Fruit fly (Drosophila melanogaster) whole organism, embryonic: ENCODE measurements around the gene cno.

ENCODE experiments used
- Antp ChIP-seq: fragments of 200-800 bp; sonication (Bioruptor generic); optimal IDR thresholded peaks from 3 replicates; lab custom pipeline; 2016; ENCODE audit warnings: missing biosample characterization, missing genetic modification characterization
- CG1024 ChIP-seq: fragments of 200-800 bp; sonication (Bioruptor generic); IDR thresholded peaks from 2 replicates; pipeline ENCODE4 v1.3.6; 2022; ENCODE audit warnings: missing biosample characterization, missing genetic modification characterization
- CG10366 ChIP-seq: fragments of 200-800 bp; sonication (Bioruptor generic); IDR thresholded peaks from 2 replicates; pipeline ENCODE4 v1.3.6; 2022; ENCODE audit warnings: missing biosample characterization, missing genetic modification characterization
- CG10654 ChIP-seq: fragments of 200-800 bp; sonication (Bioruptor generic); optimal IDR thresholded peaks from 2 replicates; lab custom pipeline; 2016; ENCODE audit warnings: missing biosample characterization, missing genetic modification characterization
- CG14014 ChIP-seq: fragments of 200-800 bp; sonication (Bioruptor generic); IDR thresholded peaks from 2 replicates; pipeline ENCODE4 v1.3.6; 2022; ENCODE audit warnings: missing biosample characterization, missing genetic modification characterization
- CG14050 ChIP-seq: fragments of 200-800 bp; sonication (Bioruptor generic); IDR thresholded peaks from 3 replicates; pipeline ENCODE4 v1.3.6; 2022; ENCODE audit warnings: missing biosample characterization, missing genetic modification characterization
- CG14441 ChIP-seq: fragments of 200-800 bp; sonication (Bioruptor generic); IDR thresholded peaks from 2 replicates; pipeline ENCODE4 v1.3.6; 2022; ENCODE audit warnings: missing biosample characterization, missing genetic modification characterization
- CG15269 ChIP-seq: fragments of 200-800 bp; sonication (Bioruptor generic); optimal IDR thresholded peaks from 2 replicates; lab custom pipeline; 2018; ENCODE audit warnings: missing biosample characterization, mild to moderate bottlenecking, missing genetic modification characterization, moderate library complexity
- CG15514 ChIP-seq: fragments of 200-800 bp; sonication (Bioruptor generic); optimal IDR thresholded peaks from 3 replicates; lab custom pipeline; 2017; ENCODE audit warnings: missing biosample characterization, missing genetic modification characterization, mild to moderate bottlenecking, moderate library complexity, missing genetic modification reagents
- CG1603 ChIP-seq: fragments of 200-800 bp; sonication (Bioruptor generic); optimal IDR thresholded peaks from 2 replicates; lab custom pipeline; 2019; ENCODE audit warnings: missing biosample characterization, mild to moderate bottlenecking, missing genetic modification characterization, moderate library complexity
- CG31441 ChIP-seq: fragments of 200-800 bp; sonication (Bioruptor generic); IDR thresholded peaks from 2 replicates; pipeline ENCODE4 v1.3.6; 2022; ENCODE audit warnings: missing biosample characterization, missing genetic modification characterization
- CG6689 ChIP-seq: fragments of 200-800 bp; sonication (Bioruptor generic); IDR thresholded peaks from 2 replicates; pipeline ENCODE4 v1.3.6; 2022; ENCODE audit warnings: missing biosample characterization, missing genetic modification characterization
- CG6791 ChIP-seq: fragments of 200-800 bp; sonication (Bioruptor generic); IDR thresholded peaks from 3 replicates; pipeline ENCODE4 v1.3.6; 2022; ENCODE audit warnings: missing biosample characterization, missing genetic modification characterization; ENCODE audit not compliant: partially characterized antibody
- CG6813 ChIP-seq: fragments of 200-800 bp; sonication (Bioruptor generic); optimal IDR thresholded peaks from 2 replicates; lab custom pipeline; 2017; ENCODE audit warnings: missing biosample characterization, missing genetic modification characterization, mild to moderate bottlenecking, moderate library complexity, missing genetic modification reagents
- CG7786 ChIP-seq: fragments of 200-800 bp; sonication (Bioruptor generic); optimal IDR thresholded peaks from 2 replicates; lab custom pipeline; 2016; ENCODE audit warnings: missing biosample characterization, missing genetic modification characterization
- CG8290 ChIP-seq, 3 experiments: fragments of 200-800 bp; sonication (Bioruptor generic); optimal IDR thresholded peaks; 2 replicates each; lab custom pipeline; 2016 to 2019; ENCODE audit warnings: missing biosample characterization in 3 of 3, missing genetic modification characterization in 3 of 3, mild to moderate bottlenecking in 2 of 3, moderate library complexity in 1 of 3
- CkIIα-i1 ChIP-seq: fragments of 200-800 bp; sonication (Bioruptor generic); IDR thresholded peaks from 2 replicates; pipeline ENCODE4 v1.3.6; 2022; ENCODE audit warnings: missing biosample characterization, missing genetic modification characterization
- Doc2 ChIP-seq: fragments of 200-800 bp; sonication (Bioruptor generic); IDR thresholded peaks from 2 replicates; pipeline ENCODE4 v1.3.6; 2022; ENCODE audit warnings: missing biosample characterization, missing genetic modification characterization
- HLH4C ChIP-seq: fragments of 200-800 bp; sonication (Bioruptor generic); IDR thresholded peaks from 3 replicates; pipeline ENCODE4 v1.3.6; 2022; ENCODE audit warnings: missing biosample characterization, missing genetic modification characterization; ENCODE audit not compliant: partially characterized antibody
- Hey ChIP-seq: fragments of 200-800 bp; sonication (Bioruptor generic); optimal IDR thresholded peaks from 3 replicates; lab custom pipeline; 2018; ENCODE audit warnings: missing biosample characterization, mild to moderate bottlenecking, missing genetic modification characterization
- Hr39 ChIP-seq: fragments of >200 bp; optimal IDR thresholded peaks from 2 replicates; lab custom pipeline; 2017
- Lim3 ChIP-seq: fragments of 200-800 bp; sonication (Bioruptor generic); IDR thresholded peaks from 2 replicates; pipeline ENCODE4 v1.3.6; 2022; ENCODE audit warnings: missing biosample characterization, missing genetic modification characterization
- Meics ChIP-seq: fragments of 200-800 bp; sonication (Bioruptor generic); optimal IDR thresholded peaks from 2 replicates; lab custom pipeline; 2017; ENCODE audit warnings: missing biosample characterization, mild to moderate bottlenecking, missing genetic modification characterization
- Myb ChIP-seq: fragments of 200-800 bp; sonication (Bioruptor generic); optimal IDR thresholded peaks from 2 replicates; lab custom pipeline; 2016; ENCODE audit warnings: missing biosample characterization, missing genetic modification characterization
- Rfx ChIP-seq: fragments of 200-800 bp; sonication (Bioruptor generic); IDR thresholded peaks from 2 replicates; pipeline ENCODE4 v1.3.6; 2022; ENCODE audit warnings: missing biosample characterization, missing genetic modification characterization
- Sry-δ ChIP-seq: fragments of 200-800 bp; sonication (Bioruptor generic); optimal IDR thresholded peaks from 2 replicates; lab custom pipeline; 2016; ENCODE audit warnings: missing biosample characterization, missing genetic modification characterization
- Tbp ChIP-seq: fragments of >200 bp; optimal IDR thresholded peaks from 2 replicates; lab custom pipeline; 2018; ENCODE audit warnings: missing biosample characterization, missing genetic modification characterization
- Trl ChIP-seq, 3 experiments: fragments of >200 bp in 2 of 3; fragments of 200-800 bp in 1 of 3; sonication (Bioruptor generic) in 1 of 3; optimal IDR thresholded peaks; 2 replicates in 1 of 3; 3 replicates in 2 of 3; lab custom pipeline; 2016 to 2017; ENCODE audit warnings: missing biosample characterization in 1 of 3, missing genetic modification characterization in 1 of 3
- bbx ChIP-seq: fragments of 200-800 bp; sonication (Bioruptor generic); IDR thresholded peaks from 2 replicates; pipeline ENCODE4 v1.3.6; 2022; ENCODE audit warnings: missing biosample characterization, missing genetic modification characterization; ENCODE audit not compliant: partially characterized antibody
- bsh ChIP-seq, 2 experiments: fragments of 200-800 bp; sonication (Bioruptor generic); optimal IDR thresholded peaks; 2 replicates each; lab custom pipeline; 2017 to 2018; ENCODE audit warnings: mild to moderate bottlenecking in 2 of 2, missing biosample characterization in 2 of 2, missing genetic modification characterization in 2 of 2, moderate library complexity in 1 of 2
- corto ChIP-seq: fragments of 200-800 bp; sonication (Bioruptor generic); optimal IDR thresholded peaks from 2 replicates; lab custom pipeline; 2016; ENCODE audit warnings: missing biosample characterization, mild to moderate bottlenecking, missing genetic modification characterization, moderate library complexity
- da ChIP-seq: fragments of 200-800 bp; sonication (Bioruptor generic); optimal IDR thresholded peaks from 2 replicates; lab custom pipeline; 2016; ENCODE audit warnings: missing biosample characterization, missing genetic modification characterization
- danr ChIP-seq: fragments of 200-800 bp; sonication (Bioruptor generic); IDR thresholded peaks from 2 replicates; pipeline ENCODE4 v1.3.6; 2022; ENCODE audit warnings: missing biosample characterization, missing genetic modification characterization
- dpn ChIP-seq, 2 experiments: fragments of 200-800 bp; sonication (Bioruptor generic); optimal IDR thresholded peaks; 3 replicates each; lab custom pipeline; 2016; ENCODE audit warnings: missing biosample characterization in 2 of 2, missing genetic modification characterization in 2 of 2
- fu2 ChIP-seq: fragments of 200-800 bp; sonication (Bioruptor generic); optimal IDR thresholded peaks from 2 replicates; lab custom pipeline; 2016; ENCODE audit warnings: missing biosample characterization, missing genetic modification characterization
- inv ChIP-seq: fragments of 200-800 bp; sonication (Bioruptor generic); IDR thresholded peaks from 2 replicates; pipeline ENCODE4 v1.3.6; 2022; ENCODE audit warnings: missing biosample characterization, missing genetic modification characterization; ENCODE audit not compliant: partially characterized antibody
- kni ChIP-seq: fragments of 200-800 bp; sonication (Bioruptor generic); optimal IDR thresholded peaks from 3 replicates; lab custom pipeline; 2017; ENCODE audit warnings: mild to moderate bottlenecking, missing biosample characterization, missing genetic modification reagents, missing genetic modification characterization
- mam ChIP-seq: fragments of 200-800 bp; sonication (Bioruptor generic); optimal IDR thresholded peaks from 3 replicates; lab custom pipeline; 2016; ENCODE audit warnings: missing biosample characterization, missing genetic modification characterization
- odd ChIP-seq: fragments of 200-800 bp; sonication (Bioruptor generic); optimal IDR thresholded peaks from 2 replicates; lab custom pipeline; 2017; ENCODE audit warnings: missing biosample characterization, mild to moderate bottlenecking, missing genetic modification characterization
- pho ChIP-seq: fragments of 200-800 bp; sonication (Bioruptor generic); optimal IDR thresholded peaks from 2 replicates; lab custom pipeline; 2016; ENCODE audit warnings: missing biosample characterization, missing genetic modification characterization
- salm ChIP-seq: fragments of 200-800 bp; sonication (Bioruptor generic); optimal IDR thresholded peaks from 2 replicates; lab custom pipeline; 2018; ENCODE audit warnings: missing biosample characterization, mild to moderate bottlenecking, missing genetic modification characterization
- sima ChIP-seq: fragments of 200-800 bp; sonication (Bioruptor generic); optimal IDR thresholded peaks from 2 replicates; lab custom pipeline; 2016; ENCODE audit warnings: missing biosample characterization, missing genetic modification characterization
- slou ChIP-seq: fragments of 200-800 bp; sonication (Bioruptor generic); optimal IDR thresholded peaks from 3 replicates; lab custom pipeline; 2016; ENCODE audit warnings: missing biosample characterization, missing genetic modification characterization
- sna ChIP-seq: fragments of 200-800 bp; sonication (Bioruptor generic); IDR thresholded peaks from 2 replicates; pipeline ENCODE4 v1.3.6; 2022; ENCODE audit warnings: missing biosample characterization, missing genetic modification characterization; ENCODE audit not compliant: partially characterized antibody
- sug ChIP-seq: fragments of 200-800 bp; optimal IDR thresholded peaks from 2 replicates; lab custom pipeline; 2019; ENCODE audit warnings: missing biosample characterization, mild to moderate bottlenecking, missing genetic modification characterization, moderate library complexity
- tap ChIP-seq: fragments of 200-800 bp; optimal IDR thresholded peaks from 3 replicates; lab custom pipeline; 2019; ENCODE audit warnings: missing biosample characterization, mild to moderate bottlenecking, missing genetic modification characterization, moderate library complexity
- unpg ChIP-seq: fragments of 200-800 bp; sonication (Bioruptor generic); optimal IDR thresholded peaks from 3 replicates; lab custom pipeline; 2018; ENCODE audit warnings: missing biosample characterization, mild to moderate bottlenecking, missing genetic modification characterization, moderate library complexity
- vfl ChIP-seq: fragments of 200-800 bp; sonication (Bioruptor generic); optimal IDR thresholded peaks from 2 replicates; lab custom pipeline; 2016; ENCODE audit warnings: missing biosample characterization, missing genetic modification characterization

The cno gene

DNA sequence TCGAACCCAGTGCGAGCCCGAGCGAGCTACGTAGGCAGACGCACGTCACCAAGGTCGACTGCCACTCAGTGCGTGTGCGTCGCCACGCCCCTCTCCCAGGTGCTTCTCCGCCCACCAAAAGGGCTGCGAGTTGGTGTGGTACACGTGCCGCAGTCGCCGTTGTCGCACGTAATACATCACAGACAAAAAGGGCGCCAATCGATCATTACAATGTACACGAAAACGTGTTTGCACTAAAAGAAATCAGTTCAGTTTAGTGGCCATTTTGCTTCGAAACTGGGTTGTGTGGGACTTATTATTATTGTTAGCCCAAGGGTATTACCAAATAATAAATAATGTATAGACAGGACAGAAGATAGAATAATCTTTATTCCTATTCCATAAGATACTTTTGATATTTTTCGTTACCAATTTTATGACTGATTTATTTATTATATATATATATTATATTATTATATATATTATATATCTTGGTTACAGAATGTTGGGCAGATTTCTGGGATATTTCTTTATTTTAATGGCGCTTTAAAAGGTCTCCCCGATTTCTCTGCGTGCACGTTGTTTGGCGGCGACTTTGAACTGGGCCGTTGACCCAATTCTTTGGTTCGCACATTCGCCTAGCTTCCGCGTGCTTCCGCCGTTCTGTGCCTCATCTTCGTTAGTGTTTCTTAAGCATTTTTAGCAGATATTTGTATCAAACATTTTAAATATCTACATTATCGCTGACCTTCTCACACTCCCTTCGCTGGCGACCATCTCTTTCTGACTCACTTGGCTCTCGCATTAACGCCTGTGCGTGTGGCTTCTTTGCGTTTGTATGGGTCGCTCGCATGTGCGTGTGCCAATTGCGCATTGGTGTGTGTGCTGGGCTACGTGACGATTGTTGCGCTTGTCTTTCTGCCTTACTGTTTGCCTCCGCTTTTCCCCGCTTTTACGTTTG is 46.3 kb upstream of the cno start (continued):
- TF ChIP-seq CG31441 (GFP tag; lab: Robert Waterston, UW), result peak; percentile 96
- TF ChIP-seq CG10366 (GFP tag; lab: Robert Waterston, UW), result peak; percentile 51; the same call in 1 of the 2 replicates
- TF ChIP-seq CG1603 (tag; lab: Kevin White, UChicago), result peak; percentile 51
- peak; percentile 71 for TF ChIP-seq CG14441 (GFP tag; lab: Robert Waterston, UW)
- no peak for TF ChIP-seq Sry-δ
- no peak for TF ChIP-seq HLH4C (GFP tag; lab: Robert Waterston, UW)
- peak; percentile 93 for TF ChIP-seq CG15269 (tag; lab: Kevin White, UChicago)
- TF ChIP-seq CG6689 (GFP tag; lab: Robert Waterston, UW), result peak; percentile 85
- no peak for TF ChIP-seq corto (GFP tag; lab: Kevin White, UChicago)
- TF ChIP-seq CG6813 (GFP tag; lab: Kevin White, UChicago), result peak; percentile 87
- peak; percentile 90 for TF ChIP-seq Meics (GFP tag; lab: Kevin White, UChicago)
- TF ChIP-seq inv (GFP tag; lab: Robert Waterston, UW), result no peak
- peak; percentile 49; the same call in 1 of the 3 replicates for TF ChIP-seq CG14050 (GFP tag; lab: Robert Waterston, UW)
- TF ChIP-seq Rfx (GFP tag; lab: Robert Waterston, UW), result peak; percentile 83
- TF ChIP-seq CG7786 (GFP tag; lab: Kevin White, UChicago), result peak; percentile 2
- TF ChIP-seq sna (GFP tag; lab: Robert Waterston, UW), result peak; percentile 50; the same call in 1 of the 2 replicates
- TF ChIP-seq Hey (tag; lab: Kevin White, UChicago), result peak; percentile 92
- TF ChIP-seq CG6791 (GFP tag; lab: Robert Waterston, UW), result no peak
- TF ChIP-seq kni, result no peak
- TF ChIP-seq Lim3 (GFP tag; lab: Robert Waterston, UW), result no peak
- TF ChIP-seq Antp (GFP tag; lab: Kevin White, UChicago), result peak; percentile 23
- peak; percentile 66 for TF ChIP-seq CG15514 (GFP tag; lab: Kevin White, UChicago)
- TF ChIP-seq CkIIα-i1, result no peak
- no peak for TF ChIP-seq fu2 (GFP tag; lab: Kevin White, UChicago)
- 0 out of 2 replicates have a peak, but pooled peaks have one; percentile 62 for TF ChIP-seq danr (GFP tag; lab: Robert Waterston, UW)
- TF ChIP-seq tap (tag; lab: Kevin White, UChicago), result peak; percentile 79
- TF ChIP-seq sug (tag; lab: Kevin White, UChicago), result peak; percentile 50
- TF ChIP-seq sima (GFP tag; lab: Kevin White, UChicago), result no peak
- no peak for TF ChIP-seq vfl (GFP tag; lab: Kevin White, UChicago)
- peak; percentile 10 for TF ChIP-seq mam (GFP tag; lab: Kevin White, UChicago)
- no peak for TF ChIP-seq pho (GFP tag; lab: Kevin White, UChicago)
- TF ChIP-seq bbx (GFP tag; lab: Robert Waterston, UW), result peak; percentile 45
- peak; percentile 35 for TF ChIP-seq slou
- no peak for TF ChIP-seq CG1024 (GFP tag; lab: Robert Waterston, UW)
- no peak for TF ChIP-seq Trl (optimal IDR thresholded peaks at IDR 0.05; lab: Kevin White, UChicago)
- TF ChIP-seq Trl (GFP tag; optimal IDR thresholded peaks at IDR 0.05; lab: Kevin White, UChicago), result no peak
- peak; percentile 83 for TF ChIP-seq unpg (GFP tag; lab: Kevin White, UChicago)
- TF ChIP-seq da, result no peak
- peak; percentile 16 for TF ChIP-seq CG8290 (GFP tag; optimal IDR thresholded peaks at IDR 0.05; lab: Kevin White, UChicago)
- TF ChIP-seq CG8290 (tag; optimal IDR thresholded peaks at IDR 0.05; lab: Kevin White, UChicago), result peak in 1 of 2 experiments; percentile 61
- TF ChIP-seq odd (GFP tag; lab: Kevin White, UChicago), result peak; percentile 89
- no peak for TF ChIP-seq Tbp (GFP tag; lab: Kevin White, UChicago)
- TF ChIP-seq bsh (GFP tag; optimal IDR thresholded peaks at IDR 0.05; lab: Kevin White, UChicago), result peak; percentile 42 to 82
- peak; percentile 78 for TF ChIP-seq salm
- no peak for TF ChIP-seq Myb
- TF ChIP-seq CG10654 (GFP tag; lab: Kevin White, UChicago), result peak; percentile 65
- TF ChIP-seq Hr39, result no peak
- peak; percentile 11 to 82 for TF ChIP-seq dpn (GFP tag; optimal IDR thresholded peaks at IDR 0.05; lab: Kevin White, UChicago)
- TF ChIP-seq CG14014 (GFP tag; lab: Robert Waterston, UW), result peak; percentile 79
- TF ChIP-seq Doc2, result no peak
